Fruit fly (Drosophila melanogaster): ENCODE measurements around the gene Rbsn-5.

Rbsn-5 gene

DNA sequence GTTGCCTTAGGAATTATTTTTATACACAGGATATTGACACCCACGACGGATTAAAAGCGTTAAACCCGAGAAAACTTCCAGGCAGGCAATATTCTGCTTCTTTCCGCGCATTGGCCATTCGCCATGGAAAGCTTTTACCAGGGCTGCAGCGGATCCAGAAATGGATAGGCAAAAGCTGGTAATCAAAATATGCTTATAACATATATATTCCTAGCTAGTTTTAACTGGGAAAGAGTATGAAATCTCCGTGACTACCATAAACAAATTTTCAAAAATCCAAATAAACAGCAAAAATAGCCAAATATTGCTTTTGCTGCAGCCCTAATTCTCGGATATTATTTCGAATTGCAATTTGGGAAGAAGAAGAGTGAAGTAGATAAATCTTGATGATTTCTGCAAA, at the start of gene Rbsn-5, which contains the start of gene PAPLA1 (continued):
- peak; percentile 90 for TF ChIP-seq ara (GFP tag; IDR thresholded peaks at IDR 0.05)
- TF ChIP-seq NFAT (GFP tag; IDR thresholded peaks at IDR 0.05) = peak; percentile 90
- no peak for TF ChIP-seq CG2129 (GFP tag; IDR thresholded peaks at IDR 0.05; ENCODE audit: partially characterized antibody)
- TF ChIP-seq E2f2 (GFP tag; IDR thresholded peaks at IDR 0.05) = peak; percentile 72
- TF ChIP-seq bigmax (GFP tag; optimal IDR thresholded peaks at IDR 0.05) = no peak
- TF ChIP-seq CG6765 (GFP tag; optimal IDR thresholded peaks at IDR 0.05) = peak; percentile 89
- peak; percentile 85 for TF ChIP-seq CG33557 (GFP tag; optimal IDR thresholded peaks at IDR 0.05)
- TF ChIP-seq nerfin-2 (GFP tag; IDR thresholded peaks at IDR 0.05; ENCODE audit: partially characterized antibody) = no peak
- TF ChIP-seq bab2 (GFP tag; optimal IDR thresholded peaks at IDR 0.05) = peak; percentile 97
- TF ChIP-seq tio (GFP tag; optimal IDR thresholded peaks at IDR 0.05) = peak; percentile 94
- peak; percentile 83 for TF ChIP-seq grn (GFP tag; optimal IDR thresholded peaks at IDR 0.05)
- TF ChIP-seq CG33213 (GFP tag; optimal IDR thresholded peaks at IDR 0.05) = peak; percentile 93
- peak; percentile 90 for TF ChIP-seq B-H1 (GFP tag; IDR thresholded peaks at IDR 0.05)
- TF ChIP-seq maf-S (GFP tag; optimal IDR thresholded peaks at IDR 0.05) = peak; percentile 95
- no peak for TF ChIP-seq ato (GFP tag; IDR thresholded peaks at IDR 0.05; ENCODE audit: partially characterized antibody)
- TF ChIP-seq ac (GFP tag; optimal IDR thresholded peaks at IDR 0.05) = no peak
- TF ChIP-seq CG12769 (tag; optimal IDR thresholded peaks at IDR 0.05) = peak; percentile 96
- peak; percentile 94 for TF ChIP-seq luna (GFP tag; optimal IDR thresholded peaks at IDR 0.05)
- peak; percentile 93 to 97 for TF ChIP-seq Pdp1 (GFP tag; optimal IDR thresholded peaks at IDR 0.05)
- peak; percentile 96 for TF ChIP-seq CG4424 (GFP tag; optimal IDR thresholded peaks at IDR 0.05)
- TF ChIP-seq CG14441 (GFP tag; IDR thresholded peaks at IDR 0.05) = peak; percentile 96
- peak; percentile 89 for TF ChIP-seq CG31224 (GFP tag; IDR thresholded peaks at IDR 0.05)
- no peak for TF ChIP-seq vnd (GFP tag; IDR thresholded peaks at IDR 0.05; ENCODE audit: partially characterized antibody)
- TF ChIP-seq CG18599 (GFP tag; optimal IDR thresholded peaks at IDR 0.05) = peak; percentile 94
- peak; percentile 91 for TF ChIP-seq mirr (GFP tag; optimal IDR thresholded peaks at IDR 0.05)
- TF ChIP-seq danr (GFP tag; IDR thresholded peaks at IDR 0.05) = peak; percentile 84
- no peak for TF ChIP-seq Stat92E (GFP tag; optimal IDR thresholded peaks at IDR 0.05)
- TF ChIP-seq CG18011 (GFP tag; optimal IDR thresholded peaks at IDR 0.05) = peak; percentile 86
- TF ChIP-seq CG13624 (GFP tag; optimal IDR thresholded peaks at IDR 0.05) = peak; percentile 96
- peak; percentile 91 for TF ChIP-seq CG1233 (GFP tag; optimal IDR thresholded peaks at IDR 0.05)
- TF ChIP-seq Sry-β (GFP tag; optimal IDR thresholded peaks at IDR 0.05) = peak; percentile 80
- TF ChIP-seq CG8765 (GFP tag; IDR thresholded peaks at IDR 0.05) = peak; percentile 76
- TF ChIP-seq CG10267 (tag; optimal IDR thresholded peaks at IDR 0.05) = peak; percentile 84
- TF ChIP-seq sim (GFP tag; IDR thresholded peaks at IDR 0.05) = peak; percentile 61; the same call in 1 of the 2 replicates
- no peak for TF ChIP-seq prd (optimal IDR thresholded peaks at IDR 0.05)
- TF ChIP-seq prd (GFP tag; IDR thresholded peaks at IDR 0.05) = peak; percentile 95
- peak; percentile 15; the same call in 1 of the 2 replicates for TF ChIP-seq Bgb (GFP tag; IDR thresholded peaks at IDR 0.05; ENCODE audit: partially characterized antibody)
- TF ChIP-seq psq (GFP tag; optimal IDR thresholded peaks at IDR 0.05) = peak; percentile 74
- peak; percentile 87 for TF ChIP-seq cas (GFP tag; IDR thresholded peaks at IDR 0.05)
- TF ChIP-seq stwl (tag; optimal IDR thresholded peaks at IDR 0.05) = peak; percentile 65
- no peak for TF ChIP-seq sc (optimal IDR thresholded peaks at IDR 0.05)
- TF ChIP-seq sc (GFP tag; optimal IDR thresholded peaks at IDR 0.05) = peak; percentile 84
- peak; percentile 79 for TF ChIP-seq MTF-1 (GFP tag; optimal IDR thresholded peaks at IDR 0.05; ENCODE audit: borderline replicate concordance)
- peak; percentile 91 for TF ChIP-seq grau (tag; optimal IDR thresholded peaks at IDR 0.05)
- TF ChIP-seq onecut (GFP tag; IDR thresholded peaks at IDR 0.05) = peak; percentile 74
- TF ChIP-seq tna (GFP tag; IDR thresholded peaks at IDR 0.05; ENCODE audit: partially characterized antibody) = no peak
- no peak for TF ChIP-seq zf30C (GFP tag; optimal IDR thresholded peaks at IDR 0.05)
- TF ChIP-seq br (optimal IDR thresholded peaks at IDR 0.05) = no peak
- TF ChIP-seq Ssrp (tag; optimal IDR thresholded peaks at IDR 0.05) = peak; percentile 92
- peak; percentile 94 for TF ChIP-seq sug (tag; optimal IDR thresholded peaks at IDR 0.05)
- peak; percentile 89 for TF ChIP-seq CG12744 (GFP tag; optimal IDR thresholded peaks at IDR 0.05)

Measured in whole organism, embryonic.